Worm (Caenorhabditis elegans): Measurements from ENCODE around the gene ccar-1.

DNA sequence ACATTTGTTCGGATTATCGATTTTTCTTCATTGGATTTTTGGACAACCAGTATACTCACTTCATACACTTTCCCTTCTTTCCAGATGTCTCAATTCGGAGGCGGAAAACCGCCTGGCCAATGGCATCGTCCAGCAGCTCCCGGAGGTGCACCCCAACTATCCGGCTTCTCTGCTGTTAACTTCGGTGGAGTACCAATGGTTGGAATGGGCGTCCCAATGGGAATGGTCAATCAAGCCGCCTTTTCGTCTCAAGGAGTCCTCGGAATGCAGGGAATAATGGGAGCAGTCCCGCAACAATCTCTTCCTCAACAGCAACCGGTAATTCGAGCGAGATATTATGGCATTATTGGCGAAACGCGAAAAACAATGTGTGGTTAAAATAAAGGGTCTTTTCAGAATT lies at the start of gene ccar-1:
- TF ChIP-seq W03F9.2 (tag; optimal IDR thresholded peaks at IDR 0.05) (no peak), him-1 (tag; optimal IDR thresholded peaks at IDR 0.05) (no peak)

Data from whole organism, L4/young adult.